Worm (Caenorhabditis elegans): ENCODE measurements around the gene C17B7.12.
"Not testable (repeated sequence)": the region's sequence is repeated elsewhere in the genome, so short reads cannot be mapped to it uniquely, and the experiment has no call there.

Gene C17B7.12

ce11 chrV:3394065-3394464, 41.0 kb downstream of the C17B7.12 start:
- TF ChIP-seq efl-1 (optimal IDR thresholded peaks at IDR 0.05) (no peak), efl-1 (GFP tag; optimal IDR thresholded peaks at IDR 0.05 in 1 of 2) (peak in 1 of 2 experiments; percentile 62), sup-37 (GFP tag; optimal IDR thresholded peaks at IDR 0.05) (no peak)

- TF ChIP-seq nhr-12 (tag; optimal IDR thresholded peaks at IDR 0.05) (no peak), egl-13 (tag; optimal IDR thresholded peaks at IDR 0.05) (no peak), nhr-71 (tag; optimal IDR thresholded peaks at IDR 0.05) (no peak), aly-2 (tag; optimal IDR thresholded peaks at IDR 0.05) (no peak), pax-3 (tag; optimal IDR thresholded peaks at IDR 0.05) (no peak), fkh-10 (GFP tag; optimal IDR thresholded peaks at IDR 0.05) (no peak), hlh-17 (GFP tag; optimal IDR thresholded peaks at IDR 0.05; ENCODE audit: borderline replicate concordance) (no peak), snpc-4 (tag; optimal IDR thresholded peaks at IDR 0.05) (no peak), mef-2 (tag; optimal IDR thresholded peaks at IDR 0.05) (no peak), tbx-2 (tag; optimal IDR thresholded peaks at IDR 0.05) (no peak), pag-3 (tag; optimal IDR thresholded peaks at IDR 0.05; ENCODE audit: borderline replicate concordance, insufficient read depth) (no peak)
Observed at ce11 chrV:3394694-3395240, 41.7 kb downstream of the C17B7.12 start, which contains the start of gene T20D4.15. Gene T20D4.15 (minus strand): TSS chrV:3394744.

DNA sequence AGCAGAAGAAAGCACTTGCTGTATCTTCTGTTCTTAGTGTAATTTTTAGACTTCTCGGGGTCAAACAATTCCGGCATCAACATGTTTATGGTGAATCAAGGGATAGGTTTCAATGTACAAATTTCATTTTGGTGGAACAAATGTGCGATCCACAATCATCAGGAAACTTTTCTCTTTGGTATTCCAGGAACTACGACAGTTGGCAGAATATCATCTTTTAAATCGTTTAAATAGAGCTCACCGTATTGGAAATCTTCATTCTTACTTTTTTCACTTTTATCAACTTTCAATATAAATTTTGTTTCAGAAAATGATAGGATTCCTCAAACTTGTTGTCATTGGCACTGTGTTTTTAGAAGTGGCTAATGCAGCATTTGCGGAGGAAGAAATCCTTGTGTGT, 43.7 kb downstream of the C17B7.12 start, which contains the start of gene T20D4.12:
T20D4.12 (plus strand) TSS at position 301 of the 400 bp plus-strand sequence.
- not testable (repeated sequence) for TF ChIP-seq efl-3, lin-13, ceh-8 (GFP tag; optimal IDR thresholded peaks at IDR 0.05)

ce11 chrV:3398314-3398713, 45.3 kb downstream of the C17B7.12 start, which contains the start of gene T20D4.11:
Gene T20D4.11 (plus strand): TSS chrV:3398690.
- TF ChIP-seq pax-3 (tag; optimal IDR thresholded peaks at IDR 0.05) (no peak), nhr-77 (tag; optimal IDR thresholded peaks at IDR 0.05) (no peak), fkh-8 (tag; optimal IDR thresholded peaks at IDR 0.05) (no peak), hlh-17 (GFP tag; optimal IDR thresholded peaks at IDR 0.05; ENCODE audit: borderline replicate concordance) (no peak), unc-98 (GFP tag; IDR thresholded peaks at IDR 0.05) (no peak), egl-13 (tag; optimal IDR thresholded peaks at IDR 0.05) (no peak), zag-1 (tag; optimal IDR thresholded peaks at IDR 0.05) (no peak), nhr-85 (tag) (no peak), efl-3 (GFP tag; optimal IDR thresholded peaks at IDR 0.05) (no peak)

- not testable (repeated sequence) for TF ChIP-seq sptf-1 (tag; optimal IDR thresholded peaks at IDR 0.05); pag-3 (tag; optimal IDR thresholded peaks at IDR 0.05; ENCODE audit: borderline replicate concordance, insufficient read depth); mef-2 (tag; optimal IDR thresholded peaks at IDR 0.05)
Observed at ce11 chrV:3399952-3400351, 46.9 kb downstream of the C17B7.12 start, which contains the start of gene T20D4.10. Gene T20D4.10 (plus strand): TSS chrV:3400252.

Measured in whole organism, L1 larva.